Worm (Caenorhabditis elegans) whole organism, L1 larva: ENCODE measurements around the gene C03F11.2.

Experiments
- swsn-7 ChIP-seq: sonication (generic microtip); optimal IDR thresholded peaks from 2 replicates; lab custom pipeline; 2016; ENCODE audit warnings: missing genetic modification characterization, missing compliant biosample characterization
- ztf-11 ChIP-seq, 2 experiments: sonication (generic microtip); optimal IDR thresholded peaks; 2 replicates each; lab custom pipeline; 2016 to 2017; ENCODE audit warnings: missing genetic modification characterization in 2 of 2, missing biosample characterization in 1 of 2, missing compliant biosample characterization in 1 of 2

- TF ChIP-seq ztf-11 (tag; optimal IDR thresholded peaks at IDR 0.05; lab: Kevin White, UChicago) (no peak), swsn-7 (tag; lab: Kevin White, UChicago) (no peak)
Measured at ce11 chrX:5374742-5375141, 22.5 kb downstream of the C03F11.2 start, which contains the start of gene sek-4.
